Fruit fly (Drosophila melanogaster) whole organism, wandering third instar larva: Measurements from ENCODE around the gene RYa-R.

Experiments
- Abd-B ChIP-seq: fragments of >200 bp; optimal IDR thresholded peaks from 2 replicates; lab custom pipeline; 2017; ENCODE audit warnings: missing biosample characterization, missing genetic modification characterization
- CG32264 ChIP-seq: fragments of 200-800 bp; sonication (Bioruptor generic); optimal IDR thresholded peaks from 2 replicates; lab custom pipeline; 2016; ENCODE audit warnings: missing biosample characterization, missing genetic modification characterization
- CG9705 ChIP-seq: fragments of 200-800 bp; sonication (Bioruptor generic); optimal IDR thresholded peaks from 2 replicates; lab custom pipeline; 2018; ENCODE audit warnings: missing biosample characterization, mild to moderate bottlenecking, missing genetic modification characterization
- CrebA ChIP-seq: fragments of 200-800 bp; sonication (Bioruptor generic); optimal IDR thresholded peaks from 2 replicates; lab custom pipeline; 2016; ENCODE audit warnings: missing biosample characterization, mild to moderate bottlenecking, missing genetic modification characterization, borderline replicate concordance
- Dfd ChIP-seq: fragments of >200 bp; optimal IDR thresholded peaks from 2 replicates; lab custom pipeline; 2017; ENCODE audit warnings: missing biosample characterization, missing genetic modification characterization
- Dif ChIP-seq: fragments of 200-275, 200-300 bp; sonication (Bioruptor generic); optimal IDR thresholded peaks from 2 replicates; lab custom pipeline; 2018; ENCODE audit warnings: missing biosample characterization, missing genetic modification characterization; ENCODE audit not compliant: partially characterized antibody
- GATAd ChIP-seq: sonication (Bioruptor generic); optimal IDR thresholded peaks from 2 replicates; lab custom pipeline; 2016; ENCODE audit warnings: missing biosample characterization, missing genetic modification characterization
- HLH106 ChIP-seq: fragments of 200-800 bp; optimal IDR thresholded peaks from 3 replicates; lab custom pipeline; 2019; ENCODE audit warnings: missing biosample characterization, mild to moderate bottlenecking, missing genetic modification characterization, moderate library complexity
- Hnf4 ChIP-seq: fragments of 200-800 bp; sonication (Bioruptor generic); optimal IDR thresholded peaks from 2 replicates; lab custom pipeline; 2016; ENCODE audit warnings: missing biosample characterization, mild to moderate bottlenecking, missing genetic modification characterization
- Hr78 ChIP-seq: fragments of >200 bp; optimal IDR thresholded peaks from 2 replicates; lab custom pipeline; 2017; ENCODE audit warnings: missing biosample characterization, missing genetic modification characterization
- Hr83 ChIP-seq: fragments of 200-300 bp; sonication (Bioruptor generic); optimal IDR thresholded peaks from 2 replicates; lab custom pipeline; 2016; ENCODE audit warnings: missing biosample characterization, mild to moderate bottlenecking, missing genetic modification characterization, moderate library complexity; ENCODE audit not compliant: poor library complexity, severe bottlenecking
- Jra ChIP-seq: sonication (Bioruptor generic); optimal IDR thresholded peaks from 2 replicates; lab custom pipeline; 2016; ENCODE audit warnings: missing biosample characterization, missing genetic modification characterization
- Mio ChIP-seq: sonication (Bioruptor generic); optimal IDR thresholded peaks from 2 replicates; lab custom pipeline; 2016; ENCODE audit warnings: missing biosample characterization, missing genetic modification characterization
- Myc ChIP-seq: fragments of >200 bp; optimal IDR thresholded peaks from 2 replicates; lab custom pipeline; 2017
- N ChIP-seq: fragments of >200 bp; optimal IDR thresholded peaks from 2 replicates; lab custom pipeline; 2018; ENCODE audit warnings: missing biosample characterization, missing external identifiers, missing genetic modification characterization
- OdsH ChIP-seq: fragments of 200-800 bp; sonication (Bioruptor generic); optimal IDR thresholded peaks from 2 replicates; lab custom pipeline; 2016; ENCODE audit warnings: missing biosample characterization, mild to moderate bottlenecking, missing genetic modification characterization
- Rel ChIP-seq, 2 experiments: fragments of 200-800 bp; sonication (Bioruptor generic) in 1 of 2; optimal IDR thresholded peaks; 2 replicates in 1 of 2; 3 replicates in 1 of 2; lab custom pipeline; 2016 to 2019; ENCODE audit warnings: mild to moderate bottlenecking in 2 of 2, missing biosample characterization in 2 of 2, missing genetic modification characterization in 2 of 2, moderate library complexity in 1 of 2
- Sp1 ChIP-seq: fragments of 200-800 bp; sonication (Bioruptor generic); optimal IDR thresholded peaks from 3 replicates; lab custom pipeline; 2019; ENCODE audit warnings: missing biosample characterization, mild to moderate bottlenecking, missing genetic modification characterization, moderate library complexity
- Vsx2 ChIP-seq: fragments of 200-300, 225-300 bp; sonication (Bioruptor generic); optimal IDR thresholded peaks from 2 replicates; lab custom pipeline; 2018; ENCODE audit warnings: missing biosample characterization, missing genetic modification characterization; ENCODE audit not compliant: partially characterized antibody
- br ChIP-seq: fragments of 200-800 bp; sonication (Bioruptor generic); optimal IDR thresholded peaks from 2 replicates; lab custom pipeline; 2016; ENCODE audit warnings: missing biosample characterization, missing genetic modification characterization
- brk ChIP-seq: fragments of 200-800 bp; sonication (Bioruptor generic); optimal IDR thresholded peaks from 2 replicates; lab custom pipeline; 2016; ENCODE audit warnings: missing biosample characterization, mild to moderate bottlenecking, missing genetic modification characterization
- dl ChIP-seq, 2 experiments: fragments of 175-275, 200-275 bp in 1 of 2; fragments of 200-275 bp in 1 of 2; sonication (Bioruptor generic); optimal IDR thresholded peaks; lab custom pipeline; 2018; ENCODE audit warnings: mild to moderate bottlenecking in 2 of 2, missing biosample characterization in 2 of 2, missing genetic modification characterization in 2 of 2, moderate library complexity in 2 of 2; ENCODE audit not compliant: partially characterized antibody in 2 of 2, insufficient read depth in 1 of 2
- dmrt93B ChIP-seq: fragments of 200-800 bp; sonication (Bioruptor generic); optimal IDR thresholded peaks from 2 replicates; lab custom pipeline; 2018; ENCODE audit warnings: missing biosample characterization, mild to moderate bottlenecking, missing genetic modification characterization
- dsf ChIP-seq: sonication (Bioruptor generic); optimal IDR thresholded peaks from 2 replicates; lab custom pipeline; 2016; ENCODE audit warnings: missing biosample characterization, missing genetic modification characterization, borderline replicate concordance
- foxo ChIP-seq, 2 experiments: fragments of 200-800 bp; sonication (Bioruptor generic); optimal IDR thresholded peaks; 2 replicates in 1 of 2; 3 replicates in 1 of 2; lab custom pipeline; 2016 to 2017; ENCODE audit warnings: missing biosample characterization in 2 of 2, missing genetic modification characterization in 2 of 2
- fru ChIP-seq: fragments of 200-800 bp; sonication (Bioruptor generic); optimal IDR thresholded peaks from 3 replicates; lab custom pipeline; 2016; ENCODE audit warnings: missing biosample characterization, mild to moderate bottlenecking, missing genetic modification characterization
- h ChIP-seq: fragments of 200-800 bp; sonication (Bioruptor generic); optimal IDR thresholded peaks from 3 replicates; lab custom pipeline; 2016; ENCODE audit warnings: missing biosample characterization, mild to moderate bottlenecking, missing genetic modification characterization
- jim ChIP-seq: fragments of 175-275, 200-325 bp; sonication (Bioruptor generic); optimal IDR thresholded peaks from 2 replicates; lab custom pipeline; 2016; ENCODE audit warnings: missing biosample characterization, mild to moderate bottlenecking, missing genetic modification characterization
- lola ChIP-seq: fragments of >200 bp; optimal IDR thresholded peaks from 2 replicates; lab custom pipeline; 2017; ENCODE audit warnings: missing biosample characterization, missing genetic modification characterization
- pan ChIP-seq: fragments of >200 bp; optimal IDR thresholded peaks from 2 replicates; lab custom pipeline; 2017
- psq ChIP-seq: fragments of 200-800 bp; sonication (Bioruptor generic); optimal IDR thresholded peaks from 3 replicates; lab custom pipeline; 2017; ENCODE audit warnings: missing biosample characterization, mild to moderate bottlenecking, missing genetic modification characterization, moderate library complexity
- rgr ChIP-seq: fragments of 200-800 bp; sonication (Bioruptor generic); optimal IDR thresholded peaks from 3 replicates; lab custom pipeline; 2016; ENCODE audit warnings: missing biosample characterization, mild to moderate bottlenecking, missing genetic modification characterization
- sage ChIP-seq: fragments of 200-800 bp; sonication (Bioruptor generic); optimal IDR thresholded peaks from 2 replicates; lab custom pipeline; 2016; ENCODE audit warnings: missing biosample characterization, mild to moderate bottlenecking, missing genetic modification characterization
- sv ChIP-seq: fragments of 200-800 bp; sonication (Bioruptor generic); optimal IDR thresholded peaks from 3 replicates; lab custom pipeline; 2016; ENCODE audit warnings: missing biosample characterization, missing genetic modification characterization
- tai ChIP-seq: sonication (Bioruptor generic); optimal IDR thresholded peaks from 2 replicates; lab custom pipeline; 2016; ENCODE audit warnings: missing biosample characterization, missing genetic modification characterization
- usp ChIP-seq: fragments of >200 bp; optimal IDR thresholded peaks from 2 replicates; lab custom pipeline; 2017; ENCODE audit warnings: missing biosample characterization, missing genetic modification characterization
- woc ChIP-seq: sonication (Bioruptor generic); optimal IDR thresholded peaks from 2 replicates; lab custom pipeline; 2016; ENCODE audit warnings: missing biosample characterization, mild to moderate bottlenecking, missing genetic modification characterization

Gene RYa-R

DNA sequence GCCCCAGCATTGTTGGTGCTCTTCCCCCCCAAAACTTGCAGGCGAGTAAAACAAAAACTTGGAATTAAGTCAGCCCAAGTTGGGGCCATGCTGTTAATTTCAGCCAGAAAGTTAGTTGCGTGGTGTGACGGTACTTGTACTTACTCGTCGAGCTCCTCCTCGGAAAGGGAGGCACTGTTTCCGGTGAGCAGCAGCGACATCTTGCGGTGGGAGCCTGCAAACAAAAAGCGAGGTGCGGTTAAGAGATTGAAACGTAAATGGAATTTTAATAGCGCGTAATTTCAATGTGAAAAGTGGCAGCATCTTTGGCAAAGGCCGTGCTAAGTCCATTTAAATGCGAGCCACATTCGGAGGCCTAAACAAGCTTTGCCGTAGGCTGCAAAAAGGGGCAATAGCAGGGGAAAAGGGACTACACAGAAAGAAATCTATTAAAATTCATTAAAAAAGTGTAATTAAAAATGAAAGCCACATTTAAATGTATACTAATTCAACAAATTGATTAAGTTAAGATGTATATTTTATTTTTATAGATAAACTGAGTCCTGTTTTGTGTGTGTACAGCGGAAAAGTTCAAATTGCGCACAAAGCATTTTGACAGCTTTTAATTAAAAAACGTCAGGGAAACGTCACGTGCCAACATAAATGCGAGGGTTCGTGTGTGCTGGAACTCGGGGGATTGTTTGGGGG is 40.3 kb upstream of the RYa-R start:
- TF ChIP-seq sage (GFP tag; lab: Kevin White, UChicago) (no peak), GATAd (GFP tag; lab: Kevin White, UChicago) (no peak), Vsx2 (GFP tag; lab: Kevin White, UChicago) (no peak), OdsH (GFP tag; lab: Kevin White, UChicago) (no peak), Dif (GFP tag; lab: Kevin White, UChicago) (no peak), N (no peak)

DNA sequence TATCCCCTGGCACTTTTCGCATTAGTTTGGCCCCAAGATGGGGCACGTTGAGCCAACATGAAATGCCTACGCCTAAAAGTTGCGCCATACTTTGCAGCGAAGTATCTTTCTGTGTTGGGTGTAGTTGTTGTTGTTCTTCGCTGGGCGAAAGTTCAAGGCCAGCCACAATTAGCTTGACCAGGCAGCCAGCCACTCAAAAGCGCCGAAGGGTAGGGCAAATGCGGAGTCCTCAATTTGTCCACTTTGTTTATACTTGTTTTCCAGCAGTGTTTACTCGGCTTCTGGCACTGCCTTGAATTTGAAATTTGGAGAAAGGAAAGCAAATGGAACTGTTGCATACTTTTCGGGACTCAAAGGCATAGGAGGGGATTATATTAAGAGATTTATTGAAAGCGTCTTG is 39.6 kb upstream of the RYa-R start:
- TF ChIP-seq N (peak; percentile 15), woc (GFP tag; lab: Kevin White, UChicago) (no peak), Myc (lab: Kevin White, UChicago) (peak; percentile 3)

DNA sequence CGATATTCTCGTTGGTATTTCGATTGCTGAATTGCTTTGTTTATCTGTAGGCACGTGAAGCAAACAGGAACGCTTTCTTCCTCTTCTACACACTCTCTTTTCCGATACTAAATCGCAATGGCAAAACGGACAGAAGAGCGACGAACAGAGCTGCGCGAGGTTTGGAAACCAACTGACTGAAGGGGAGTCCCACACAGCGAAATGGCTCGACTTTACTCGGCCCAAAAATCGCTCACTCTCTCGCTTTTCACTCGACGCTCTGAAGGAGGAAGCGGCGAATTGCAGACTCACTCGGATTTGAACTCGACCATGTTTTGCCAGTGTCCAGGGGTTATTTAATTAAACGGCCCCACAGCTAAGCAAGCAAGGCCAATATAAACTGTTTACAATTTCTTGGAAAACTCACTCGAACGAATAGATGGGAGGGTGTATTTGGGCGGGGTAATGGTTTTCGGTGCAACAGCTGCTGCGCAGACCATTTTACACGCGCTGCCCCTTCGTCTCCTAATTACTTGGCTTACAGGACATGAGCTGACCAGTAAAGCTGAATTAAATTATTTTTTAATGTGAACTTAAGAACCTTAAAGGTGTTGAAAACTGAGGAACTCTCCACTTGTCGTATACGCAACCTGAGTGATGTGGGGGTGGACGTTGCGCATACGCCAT is 38.3 kb upstream of the RYa-R start, which contains the start of gene CG6330:
CG6330 (minus strand) TSS at position 178 of the 666 bp plus-strand sequence.
- TF ChIP-seq fru (GFP tag; lab: Kevin White, UChicago) (no peak), Rel (GFP tag; optimal IDR thresholded peaks at IDR 0.05; lab: Kevin White, UChicago) (no peak), Rel (tag; optimal IDR thresholded peaks at IDR 0.05; lab: Kevin White, UChicago) (peak; percentile 64)

DNA sequence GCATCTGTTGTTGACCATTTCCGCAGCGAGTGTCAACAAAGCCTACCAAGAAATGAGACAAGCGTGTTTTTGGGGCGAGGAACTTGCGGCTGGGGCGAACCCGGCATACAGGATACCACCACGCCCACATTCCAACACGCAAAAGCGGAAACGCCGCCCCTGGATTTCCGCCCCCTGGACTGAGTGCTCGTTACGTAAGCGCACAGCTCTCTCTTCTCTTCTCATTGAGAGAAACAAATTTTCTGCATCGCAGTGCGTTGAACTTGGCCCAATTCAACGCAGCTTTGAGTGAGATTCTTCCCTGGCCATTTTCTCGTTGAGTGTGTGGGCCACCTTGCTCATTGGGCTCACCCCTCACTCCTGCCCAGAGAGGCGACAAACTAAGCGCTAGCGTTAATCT is 36.3 kb upstream of the RYa-R start:
- TF ChIP-seq dl (GFP tag; optimal IDR thresholded peaks at IDR 0.05; lab: Kevin White, UChicago; ENCODE audit: insufficient read depth in 1 of 2, partially characterized antibody in 2 of 2) (peak in 1 of 2 experiments; percentile 5), lola (GFP tag; lab: Kevin White, UChicago) (no peak)

DNA sequence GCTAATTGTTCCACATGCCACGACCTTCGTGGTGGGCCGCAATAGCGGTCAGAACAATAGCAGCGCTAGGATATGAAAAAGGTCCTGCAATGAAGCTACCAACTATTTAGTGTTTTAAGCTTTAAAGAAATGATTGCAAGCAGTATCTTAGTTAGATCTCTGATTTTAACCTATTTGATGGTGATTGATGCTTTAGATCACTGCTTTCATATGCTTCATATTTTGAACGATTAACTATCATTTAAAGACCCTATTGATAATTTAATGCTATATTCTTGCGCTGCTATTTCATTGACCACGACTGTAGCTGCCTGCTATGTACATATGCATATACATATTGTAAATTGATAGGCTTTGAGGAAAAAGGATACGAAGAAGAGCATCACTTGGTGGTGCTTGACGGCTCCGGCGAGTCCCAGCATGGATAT is 33.0 kb upstream of the RYa-R start:
- TF ChIP-seq Dfd (GFP tag; lab: Kevin White, UChicago) (no peak), N (no peak), dl (GFP tag; optimal IDR thresholded peaks at IDR 0.05; lab: Kevin White, UChicago; ENCODE audit: insufficient read depth in 1 of 2, partially characterized antibody in 2 of 2) (no peak), tai (GFP tag; lab: Kevin White, UChicago) (no peak), h (peak; percentile 37), Hr78 (GFP tag; lab: Kevin White, UChicago) (no peak), Dif (GFP tag; lab: Kevin White, UChicago) (no peak), CrebA (no peak), lola (GFP tag; lab: Kevin White, UChicago) (no peak), brk (GFP tag; lab: Kevin White, UChicago) (no peak), dsf (GFP tag; lab: Kevin White, UChicago) (no peak), CG9705 (GFP tag; lab: Kevin White, UChicago) (peak; percentile 29), Sp1 (peak; percentile 40), HLH106 (tag; lab: Kevin White, UChicago) (peak; percentile 61), OdsH (GFP tag; lab: Kevin White, UChicago) (peak; percentile 25), GATAd (GFP tag; lab: Kevin White, UChicago) (no peak), Rel (GFP tag; optimal IDR thresholded peaks at IDR 0.05; lab: Kevin White, UChicago) (no peak), Rel (tag; optimal IDR thresholded peaks at IDR 0.05; lab: Kevin White, UChicago) (no peak), Vsx2 (GFP tag; lab: Kevin White, UChicago) (no peak), usp (GFP tag; lab: Kevin White, UChicago) (no peak), foxo (GFP tag; optimal IDR thresholded peaks at IDR 0.05; lab: Kevin White, UChicago) (peak in 1 of 2 experiments; percentile 71), sv (peak; percentile 18), Hnf4 (GFP tag; lab: Kevin White, UChicago) (peak; percentile 20), sage (GFP tag; lab: Kevin White, UChicago) (peak; percentile 64), Abd-B (no peak), dmrt93B (GFP tag; lab: Kevin White, UChicago) (peak; percentile 64), br (GFP tag; lab: Kevin White, UChicago) (peak; percentile 36), Myc (lab: Kevin White, UChicago) (no peak), Jra (GFP tag; lab: Kevin White, UChicago) (no peak), Mio (GFP tag; lab: Kevin White, UChicago) (no peak), rgr (GFP tag; lab: Kevin White, UChicago) (peak; percentile 20), psq (GFP tag; lab: Kevin White, UChicago) (no peak), CG32264 (no peak), pan (lab: Kevin White, UChicago) (no peak), woc (GFP tag; lab: Kevin White, UChicago) (peak; percentile 19), fru (GFP tag; lab: Kevin White, UChicago) (peak; percentile 24), jim (GFP tag; lab: Kevin White, UChicago) (no peak), Hr83 (GFP tag; lab: Kevin White, UChicago) (no peak)
